Worm (Caenorhabditis elegans) whole organism, midembryonic: Measurements from ENCODE around the gene ZK1320.13.

Experiments used
- cog-1 ChIP-seq: sonication (generic microtip); optimal IDR thresholded peaks from 2 replicates; lab custom pipeline; 2016; ENCODE audit warnings: missing genetic modification characterization, missing compliant biosample characterization
- ztf-29 ChIP-seq: fragments of 200-800 bp; sonication (Bioruptor generic); IDR thresholded peaks from 2 replicates; pipeline ENCODE4 v1.3.6; 2022; ENCODE audit warnings: missing genetic modification reagents, missing genetic modification characterization, missing compliant biosample characterization

DNA sequence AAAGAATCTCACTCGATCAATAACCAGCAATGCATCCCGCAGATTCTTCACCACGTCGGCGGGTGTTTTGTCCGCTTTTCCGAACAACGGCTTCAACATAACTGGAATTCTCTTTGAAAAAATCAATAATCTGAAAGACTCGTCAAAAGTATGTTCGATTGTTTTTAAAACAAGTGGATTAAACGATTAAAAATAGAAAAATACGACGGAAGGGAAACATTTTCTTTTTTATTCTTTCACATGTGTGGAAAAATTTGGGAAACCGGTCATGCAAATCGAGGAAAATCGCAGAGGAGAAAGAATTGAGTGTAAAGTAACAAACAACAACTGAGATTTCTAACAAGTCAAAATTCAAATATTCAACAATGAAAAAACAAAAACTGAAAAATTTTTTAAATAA lies 23.0 kb downstream of the ZK1320.13 start, which contains the start of gene mop-25.2:
- TF ChIP-seq cog-1 (tag; lab: Kevin White, UChicago) (no peak), ztf-29 (GFP tag; lab: Robert Waterston, UW) (no peak)
